Worm (Caenorhabditis elegans) whole organism, L3 larva: ENCODE data around the gene Y49A3A.3.

Experiments used
- aly-2 ChIP-seq: fragments of 150-350 bp; optimal IDR thresholded peaks from 2 replicates; lab custom pipeline; 2014; ENCODE audit warnings: missing biosample characterization, missing genetic modification characterization
- ama-1 ChIP-seq: fragments of 150-350 bp; optimal IDR thresholded peaks from 2 replicates; lab custom pipeline; 2018
- ceh-28 ChIP-seq: fragments of 150-350 bp; optimal IDR thresholded peaks from 2 replicates; lab custom pipeline; 2014; ENCODE audit warnings: missing biosample characterization, missing genetic modification reagents, missing genetic modification characterization
- ceh-82 ChIP-seq: fragments of 150-350 bp; optimal IDR thresholded peaks from 2 replicates; lab custom pipeline; 2014; ENCODE audit warnings: missing biosample characterization, missing genetic modification characterization
- ceh-9 ChIP-seq: sonication (generic microtip); optimal IDR thresholded peaks from 2 replicates; lab custom pipeline; 2018; ENCODE audit warnings: missing biosample characterization, missing genetic modification characterization
- egl-5 ChIP-seq: fragments of 150-350 bp; optimal IDR thresholded peaks from 2 replicates; lab custom pipeline; 2017; ENCODE audit warnings: missing biosample characterization, missing genetic modification reagents, missing genetic modification characterization, inconsistent platforms
- elt-1 ChIP-seq: fragments of 150-350 bp; optimal IDR thresholded peaks from 2 replicates; lab custom pipeline; 2014; ENCODE audit warnings: missing biosample characterization, missing genetic modification characterization
- elt-3 ChIP-seq, 3 experiments: fragments of 150-350 bp in 1 of 3; sonication (generic microtip) in 2 of 3; optimal IDR thresholded peaks; 2 replicates in 2 of 3; 4 replicates in 1 of 3; lab custom pipeline; 2014 to 2017; ENCODE audit warnings: missing biosample characterization in 3 of 3, missing genetic modification characterization in 3 of 3
- eor-1 ChIP-seq, 2 experiments: fragments of 150-350 bp; optimal IDR thresholded peaks; 2 replicates each; lab custom pipeline; 2014 to 2018; ENCODE audit warnings: missing biosample characterization in 2 of 2, missing genetic modification characterization in 2 of 2
- fos-1 ChIP-seq: fragments of 150-350 bp; optimal IDR thresholded peaks from 2 replicates; lab custom pipeline; 2014; ENCODE audit warnings: missing biosample characterization, missing genetic modification characterization
- hmg-11 ChIP-seq: sonication (generic microtip); optimal IDR thresholded peaks from 2 replicates; lab custom pipeline; 2016; ENCODE audit warnings: missing genetic modification characterization, missing compliant biosample characterization
- jun-1 ChIP-seq: fragments of 150-350 bp; optimal IDR thresholded peaks from 2 replicates; lab custom pipeline; 2014; ENCODE audit warnings: missing biosample characterization, missing genetic modification reagents, missing genetic modification characterization
- lin-15B ChIP-seq: fragments of 150-350 bp; optimal IDR thresholded peaks from 2 replicates; lab custom pipeline; 2014; ENCODE audit warnings: missing biosample characterization, missing genetic modification characterization
- lin-39 ChIP-seq: fragments of 150-350 bp; optimal IDR thresholded peaks from 2 replicates; lab custom pipeline; 2018; ENCODE audit warnings: missing biosample characterization, missing genetic modification reagents, missing genetic modification characterization
- nfya-1 ChIP-seq: sonication (generic microtip); optimal IDR thresholded peaks from 2 replicates; lab custom pipeline; 2017; ENCODE audit warnings: missing genetic modification characterization, mild to moderate bottlenecking, missing compliant biosample characterization, antibody characterized with exemption, moderate library complexity; ENCODE audit not compliant: insufficient read depth
- nhr-11 ChIP-seq: fragments of 150-350 bp; optimal IDR thresholded peaks from 2 replicates; lab custom pipeline; 2014; ENCODE audit warnings: missing biosample characterization, missing genetic modification characterization
- nhr-12 ChIP-seq: fragments of 150-350 bp; optimal IDR thresholded peaks from 2 replicates; lab custom pipeline; 2014; ENCODE audit warnings: missing biosample characterization, missing genetic modification characterization
- nhr-25 ChIP-seq: sonication (generic microtip); optimal IDR thresholded peaks from 2 replicates; lab custom pipeline; 2017; ENCODE audit warnings: missing biosample characterization, missing genetic modification characterization
- nhr-43 ChIP-seq: sonication (generic microtip); optimal IDR thresholded peaks from 2 replicates; lab custom pipeline; 2016; ENCODE audit warnings: mild to moderate bottlenecking, missing genetic modification characterization, missing compliant biosample characterization; ENCODE audit not compliant: poor library complexity, severe bottlenecking
- nhr-67 ChIP-seq: fragments of 150-350 bp; optimal IDR thresholded peaks from 2 replicates; lab custom pipeline; 2014; ENCODE audit warnings: missing biosample characterization, missing genetic modification characterization
- nhr-76 ChIP-seq: fragments of 150-350 bp; sonication (generic microtip); optimal IDR thresholded peaks from 5 replicates; lab custom pipeline; 2014; ENCODE audit warnings: missing biosample characterization, missing genetic modification characterization
- nhr-77 ChIP-seq: fragments of 150-350 bp; optimal IDR thresholded peaks from 2 replicates; lab custom pipeline; 2014; ENCODE audit warnings: missing biosample characterization, missing genetic modification characterization
- pqm-1 ChIP-seq: fragments of 150-350 bp; optimal IDR thresholded peaks from 2 replicates; lab custom pipeline; 2017; ENCODE audit warnings: missing biosample characterization, missing genetic modification characterization, inconsistent platforms
- snpc-4 ChIP-seq: fragments of 150-350 bp; optimal IDR thresholded peaks from 2 replicates; lab custom pipeline; 2014; ENCODE audit warnings: missing biosample characterization, missing genetic modification characterization
- unc-39 ChIP-seq: sonication (generic microtip); optimal IDR thresholded peaks from 4 replicates; lab custom pipeline; 2017; ENCODE audit warnings: missing biosample characterization, missing genetic modification characterization
- unc-62 ChIP-seq: fragments of 150-350 bp; sonication (generic microtip); optimal IDR thresholded peaks from 4 replicates; lab custom pipeline; 2014; ENCODE audit warnings: missing biosample characterization, missing genetic modification reagents, missing genetic modification characterization
- zag-1 ChIP-seq: fragments of 150-350 bp; optimal IDR thresholded peaks from 2 replicates; lab custom pipeline; 2014; ENCODE audit warnings: missing biosample characterization, missing genetic modification characterization
- ztf-4 ChIP-seq: fragments of 150-350 bp; optimal IDR thresholded peaks from 2 replicates; lab custom pipeline; 2014; ENCODE audit warnings: missing biosample characterization, missing genetic modification characterization

Gene Y49A3A.3

DNA sequence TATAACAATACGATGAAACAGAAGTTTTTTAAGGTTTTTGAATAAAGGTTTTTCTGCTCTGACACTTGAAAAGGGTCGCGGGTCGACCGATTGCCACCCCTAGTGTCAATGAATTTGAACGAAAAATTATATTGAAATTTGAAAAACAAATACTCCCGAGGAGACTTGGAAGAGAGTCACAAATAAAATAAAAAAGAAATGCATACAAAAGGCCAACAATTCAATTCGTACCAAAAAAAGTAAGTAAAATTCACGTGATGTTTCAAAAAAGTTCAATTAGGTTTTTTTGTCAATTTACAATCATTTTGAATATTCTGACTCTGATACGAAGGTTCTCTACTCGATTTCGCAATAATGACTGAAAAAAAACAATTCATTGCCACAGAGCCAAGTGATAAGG is 39.3 kb downstream of the Y49A3A.3 start, which contains the start of gene C15H11.1:
C15H11.1 (plus strand) TSS at position 301 of the 400 bp plus-strand sequence.
- TF ChIP-seq zag-1 (no peak), unc-39 (tag; lab: Kevin White, UChicago) (no peak), ceh-82 (tag; lab: Kevin White, UChicago) (no peak), unc-62 (no peak), nfya-1 (tag; lab: Kevin White, UChicago) (no peak), hmg-11 (tag; lab: Kevin White, UChicago) (no peak), egl-5 (tag; lab: Kevin White, UChicago) (no peak), nhr-67 (tag; lab: Kevin White, UChicago) (no peak), snpc-4 (tag; lab: Kevin White, UChicago) (no peak), nhr-43 (tag; lab: Kevin White, UChicago) (no peak), pqm-1 (tag; lab: Kevin White, UChicago) (no peak), ama-1 (lab: Kevin White, UChicago) (no peak), nhr-76 (tag; lab: Kevin White, UChicago) (no peak), lin-39 (no peak), fos-1 (tag; lab: Kevin White, UChicago) (no peak), jun-1 (no peak), ztf-4 (tag; lab: Kevin White, UChicago) (no peak), aly-2 (tag; lab: Kevin White, UChicago) (no peak), ceh-28 (tag; lab: Kevin White, UChicago) (no peak), ceh-9 (no peak)

DNA sequence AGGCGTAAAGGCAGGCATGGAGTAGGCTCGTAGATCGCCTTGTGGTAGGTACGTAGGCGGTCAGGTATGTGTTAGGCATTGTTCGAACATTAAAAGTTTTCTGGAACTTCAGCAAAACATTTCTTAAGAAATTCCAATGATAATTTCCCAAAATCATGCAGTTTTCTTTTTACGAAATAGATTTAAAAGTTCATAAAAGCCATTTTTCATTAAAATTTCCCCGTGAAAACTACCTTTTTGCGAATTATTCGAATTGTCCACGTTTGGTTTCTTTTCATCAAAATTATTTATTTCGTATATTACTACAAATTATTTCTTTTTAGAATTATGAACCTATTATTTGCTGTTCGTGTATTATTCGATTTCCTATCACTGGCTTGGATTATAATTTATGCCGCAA is 40.5 kb downstream of the Y49A3A.3 start, which contains the start of gene C15H11.13:
C15H11.13 (plus strand) TSS at position 301 of the 400 bp plus-strand sequence.
- TF ChIP-seq nhr-77 (tag; lab: Kevin White, UChicago) (no peak), eor-1 (tag; optimal IDR thresholded peaks at IDR 0.05; lab: Kevin White, UChicago) (no peak), elt-3 (tag; optimal IDR thresholded peaks at IDR 0.05; lab: Kevin White, UChicago) (no peak), nhr-12 (no peak), nhr-76 (tag; lab: Kevin White, UChicago) (no peak), pqm-1 (tag; lab: Kevin White, UChicago) (no peak), ceh-28 (tag; lab: Kevin White, UChicago) (no peak), lin-15B (tag; lab: Kevin White, UChicago) (no peak), lin-39 (no peak), ceh-9 (no peak), zag-1 (no peak), nhr-67 (tag; lab: Kevin White, UChicago) (no peak), unc-39 (tag; lab: Kevin White, UChicago) (no peak), nhr-11 (tag; lab: Kevin White, UChicago) (no peak), ztf-4 (tag; lab: Kevin White, UChicago) (no peak), elt-1 (tag; lab: Kevin White, UChicago) (no peak), jun-1 (no peak), nhr-25 (no peak), nfya-1 (tag; lab: Kevin White, UChicago) (no peak), ceh-82 (tag; lab: Kevin White, UChicago) (no peak)

DNA sequence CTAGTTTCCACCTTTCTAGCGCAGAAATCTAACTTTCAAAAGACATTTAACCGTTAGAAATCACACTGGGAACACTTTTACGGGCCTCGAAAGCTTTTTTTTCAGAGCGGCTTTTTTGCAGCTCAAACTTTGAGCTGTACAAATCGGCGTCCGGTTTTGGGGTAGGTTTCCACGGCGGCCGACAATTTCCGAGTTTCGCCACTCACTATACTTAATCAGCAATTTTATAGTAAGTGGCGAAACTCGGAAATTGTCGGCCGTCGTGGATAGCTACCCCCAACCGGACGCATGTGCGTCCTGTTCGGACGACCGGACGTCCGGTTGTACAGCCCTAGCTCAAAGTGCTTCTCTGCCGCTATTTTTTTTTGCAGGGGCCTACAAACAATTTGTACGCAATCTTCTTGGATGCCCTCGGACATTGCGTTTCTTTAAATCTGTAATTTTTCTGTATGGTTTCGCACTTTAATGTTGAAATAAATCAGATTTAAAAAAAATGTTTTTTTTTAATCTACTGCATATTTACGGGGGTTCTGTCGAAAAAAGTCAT is 42.0 kb downstream of the Y49A3A.3 start:
- no peak for TF ChIP-seq eor-1 (tag; optimal IDR thresholded peaks at IDR 0.05; lab: Kevin White, UChicago)
- no peak for TF ChIP-seq zag-1
- TF ChIP-seq, all 47 proteins: peak for 0
